Fruit fly (Drosophila melanogaster): ENCODE data around the gene CG17717.

The CG17717 gene

dm6 chrX:6574488-6574887 is 14.6 kb upstream of the CG17717 start:
- TF ChIP-seq Dll (optimal IDR thresholded peaks at IDR 0.05), result no peak
- no peak for TF ChIP-seq CG8478 (optimal IDR thresholded peaks at IDR 0.05)
- no peak for TF ChIP-seq EcR (GFP tag; optimal IDR thresholded peaks at IDR 0.05)
- no peak for TF ChIP-seq usp (GFP tag; optimal IDR thresholded peaks at IDR 0.05)
- no peak for TF ChIP-seq psq (optimal IDR thresholded peaks at IDR 0.05)
- no peak for TF ChIP-seq pan (optimal IDR thresholded peaks at IDR 0.05)

- TF ChIP-seq EcR (GFP tag; optimal IDR thresholded peaks at IDR 0.05) (no peak), usp (GFP tag; optimal IDR thresholded peaks at IDR 0.05) (no peak), CG8478 (optimal IDR thresholded peaks at IDR 0.05) (no peak), pan (optimal IDR thresholded peaks at IDR 0.05) (no peak), psq (optimal IDR thresholded peaks at IDR 0.05) (no peak), Dll (optimal IDR thresholded peaks at IDR 0.05) (no peak)
Measured at dm6 chrX:6590681-6591289, 1.7 kb downstream of the CG17717 start, which contains the start of gene Pat1. Pat1 (plus strand) TSS chrX:6590776.

dm6 chrX:6592093-6592492 is 3.0 kb downstream of the CG17717 start:
- no peak for TF ChIP-seq psq (optimal IDR thresholded peaks at IDR 0.05)
- no peak for TF ChIP-seq pan (optimal IDR thresholded peaks at IDR 0.05)
- no peak for TF ChIP-seq Dll (optimal IDR thresholded peaks at IDR 0.05)
- TF ChIP-seq EcR (GFP tag; optimal IDR thresholded peaks at IDR 0.05), result no peak
- no peak for TF ChIP-seq usp (GFP tag; optimal IDR thresholded peaks at IDR 0.05)
- no peak for TF ChIP-seq CG8478 (optimal IDR thresholded peaks at IDR 0.05)

dm6 chrX:6592745-6593144 is 3.7 kb downstream of the CG17717 start:
- TF ChIP-seq usp (GFP tag; optimal IDR thresholded peaks at IDR 0.05) (no peak), CG8478 (optimal IDR thresholded peaks at IDR 0.05) (no peak), psq (optimal IDR thresholded peaks at IDR 0.05) (no peak), pan (optimal IDR thresholded peaks at IDR 0.05) (no peak), EcR (GFP tag; optimal IDR thresholded peaks at IDR 0.05) (no peak), Dll (optimal IDR thresholded peaks at IDR 0.05) (no peak)

dm6 chrX:6596788-6597187 is 7.7 kb downstream of the CG17717 start, which contains the start of gene APC7:
APC7 (plus strand) TSS chrX:6597088.
- TF ChIP-seq psq (optimal IDR thresholded peaks at IDR 0.05) (no peak), CG8478 (optimal IDR thresholded peaks at IDR 0.05) (no peak), EcR (GFP tag; optimal IDR thresholded peaks at IDR 0.05) (no peak), usp (GFP tag; optimal IDR thresholded peaks at IDR 0.05) (no peak), pan (optimal IDR thresholded peaks at IDR 0.05) (no peak), Dll (optimal IDR thresholded peaks at IDR 0.05) (no peak)

- TF ChIP-seq EcR (GFP tag; optimal IDR thresholded peaks at IDR 0.05), result no peak
- no peak for TF ChIP-seq CG8478 (optimal IDR thresholded peaks at IDR 0.05)
- no peak for TF ChIP-seq pan (optimal IDR thresholded peaks at IDR 0.05)
- TF ChIP-seq usp (GFP tag; optimal IDR thresholded peaks at IDR 0.05), result no peak
- no peak for TF ChIP-seq Dll (optimal IDR thresholded peaks at IDR 0.05)
- TF ChIP-seq psq (optimal IDR thresholded peaks at IDR 0.05), result no peak
Measured at dm6 chrX:6599233-6599632, 10.1 kb downstream of the CG17717 start.

dm6 chrX:6599880-6600279 is 10.8 kb downstream of the CG17717 start, which contains the start of gene pigs:
pigs (plus strand) TSS chrX:6600062.
- TF ChIP-seq pan (optimal IDR thresholded peaks at IDR 0.05), result no peak
- TF ChIP-seq usp (GFP tag; optimal IDR thresholded peaks at IDR 0.05), result no peak
- no peak for TF ChIP-seq EcR (GFP tag; optimal IDR thresholded peaks at IDR 0.05)
- TF ChIP-seq Dll (optimal IDR thresholded peaks at IDR 0.05), result no peak
- TF ChIP-seq psq (optimal IDR thresholded peaks at IDR 0.05), result no peak
- TF ChIP-seq CG8478 (optimal IDR thresholded peaks at IDR 0.05), result no peak

dm6 chrX:6601144-6601543 is 12.1 kb downstream of the CG17717 start:
- TF ChIP-seq psq (optimal IDR thresholded peaks at IDR 0.05), result no peak

dm6 chrX:6601641-6602276 is 12.7 kb downstream of the CG17717 start:
- TF ChIP-seq EcR (GFP tag; optimal IDR thresholded peaks at IDR 0.05) (no peak), CG8478 (optimal IDR thresholded peaks at IDR 0.05) (no peak), pan (optimal IDR thresholded peaks at IDR 0.05) (no peak), psq (optimal IDR thresholded peaks at IDR 0.05) (no peak), Dll (optimal IDR thresholded peaks at IDR 0.05) (no peak), usp (GFP tag; optimal IDR thresholded peaks at IDR 0.05) (no peak)

- TF ChIP-seq psq (optimal IDR thresholded peaks at IDR 0.05) (no peak), Dll (optimal IDR thresholded peaks at IDR 0.05) (no peak), CG8478 (optimal IDR thresholded peaks at IDR 0.05) (no peak), usp (GFP tag; optimal IDR thresholded peaks at IDR 0.05) (no peak), pan (optimal IDR thresholded peaks at IDR 0.05) (no peak)
Measured at dm6 chrX:6604706-6605105, 15.6 kb downstream of the CG17717 start.

- TF ChIP-seq EcR (GFP tag; optimal IDR thresholded peaks at IDR 0.05) (no peak), psq (optimal IDR thresholded peaks at IDR 0.05) (no peak), Dll (optimal IDR thresholded peaks at IDR 0.05) (no peak), usp (GFP tag; optimal IDR thresholded peaks at IDR 0.05) (no peak), CG8478 (optimal IDR thresholded peaks at IDR 0.05) (no peak), pan (optimal IDR thresholded peaks at IDR 0.05) (no peak)
Measured at dm6 chrX:6611831-6612230, 22.7 kb downstream of the CG17717 start.

dm6 chrX:6612509-6612908 is 23.4 kb downstream of the CG17717 start:
- TF ChIP-seq CG8478 (optimal IDR thresholded peaks at IDR 0.05) (no peak), Dll (optimal IDR thresholded peaks at IDR 0.05) (no peak), psq (optimal IDR thresholded peaks at IDR 0.05) (no peak), EcR (GFP tag; optimal IDR thresholded peaks at IDR 0.05) (no peak), pan (optimal IDR thresholded peaks at IDR 0.05) (no peak), usp (GFP tag; optimal IDR thresholded peaks at IDR 0.05) (no peak)
